Worm (Caenorhabditis elegans) whole organism, L4 larva: ENCODE results near the gene srd-42.

Experiments
- F49E8.2 ChIP-seq: sonication (generic microtip); optimal IDR thresholded peaks from 2 replicates; lab custom pipeline; 2016; ENCODE audit warnings: missing compliant biosample characterization, mild to moderate bottlenecking, missing genetic modification characterization, borderline replicate concordance
- lin-1 ChIP-seq: fragments of 200-800 bp; sonication (Bioruptor generic); IDR thresholded peaks from 2 replicates; pipeline ENCODE4 v1.3.6; 2022; ENCODE audit warnings: missing genetic modification reagents, missing genetic modification characterization, missing compliant biosample characterization
- lin-29 ChIP-seq: fragments of 200-800 bp; sonication (Bioruptor generic); IDR thresholded peaks from 2 replicates; pipeline ENCODE4 v1.3.6; 2022; ENCODE audit warnings: missing genetic modification reagents, missing genetic modification characterization, missing compliant biosample characterization

- TF ChIP-seq F49E8.2 (tag; lab: Kevin White, UChicago) (no peak), lin-29 (GFP tag; lab: Robert Waterston, UW) (no peak), lin-1 (GFP tag; lab: Robert Waterston, UW) (no peak)
Observed at ce11 chrX:13340970-13341369, 37.7 kb upstream of the srd-42 start.
